Fruit fly (Drosophila melanogaster) whole organism, embryonic: ENCODE data around the gene CG10581.

Experiments
- Adf1 ChIP-seq: fragments of 200-800 bp; sonication (Bioruptor generic); IDR thresholded peaks from 2 replicates; pipeline ENCODE4 v1.3.6; 2022; ENCODE audit warnings: missing biosample characterization, missing genetic modification characterization
- CG12071 ChIP-seq: fragments of 200-800 bp; sonication (Bioruptor generic); optimal IDR thresholded peaks from 3 replicates; lab custom pipeline; 2018; ENCODE audit warnings: missing biosample characterization, mild to moderate bottlenecking, missing genetic modification characterization
- CG12104 ChIP-seq: fragments of 200-800 bp; sonication (Bioruptor generic); optimal IDR thresholded peaks from 3 replicates; lab custom pipeline; 2016; ENCODE audit warnings: missing biosample characterization, missing genetic modification characterization
- CG12155 ChIP-seq: fragments of 200-800 bp; sonication (Bioruptor generic); optimal IDR thresholded peaks from 3 replicates; lab custom pipeline; 2016; ENCODE audit warnings: missing biosample characterization, missing genetic modification characterization
- CG12769 ChIP-seq: fragments of 200-800 bp; sonication (Bioruptor generic); optimal IDR thresholded peaks from 2 replicates; lab custom pipeline; 2019; ENCODE audit warnings: missing biosample characterization, mild to moderate bottlenecking, missing genetic modification characterization, moderate library complexity
- CG15073 ChIP-seq: fragments of 200-800 bp; sonication (Bioruptor generic); optimal IDR thresholded peaks from 2 replicates; lab custom pipeline; 2016; ENCODE audit warnings: missing biosample characterization, missing genetic modification characterization
- CG1647 ChIP-seq: fragments of 200-800 bp; sonication (Bioruptor generic); optimal IDR thresholded peaks from 3 replicates; lab custom pipeline; 2016; ENCODE audit warnings: missing biosample characterization, missing genetic modification characterization
- CG17186 ChIP-seq: fragments of 200-800 bp; sonication (Bioruptor generic); optimal IDR thresholded peaks from 3 replicates; lab custom pipeline; 2017; ENCODE audit warnings: missing biosample characterization, missing genetic modification reagents, missing genetic modification characterization
- CG17612 ChIP-seq: fragments of 200-800 bp; sonication (Bioruptor generic); IDR thresholded peaks from 2 replicates; pipeline ENCODE4 v1.3.6; 2022; ENCODE audit warnings: missing biosample characterization, missing genetic modification characterization
- CG18011 ChIP-seq: fragments of 200-800 bp; sonication (Bioruptor generic); optimal IDR thresholded peaks from 2 replicates; lab custom pipeline; 2017; ENCODE audit warnings: missing biosample characterization, missing genetic modification characterization, mild to moderate bottlenecking, moderate library complexity, missing genotype
- CG2875 ChIP-seq: fragments of 200-800 bp; sonication (Bioruptor generic); optimal IDR thresholded peaks from 2 replicates; lab custom pipeline; 2017; ENCODE audit warnings: missing biosample characterization, mild to moderate bottlenecking, missing genetic modification characterization, missing genetic modification reagents
- CG2889 ChIP-seq: fragments of 200-800 bp; sonication (Bioruptor generic); IDR thresholded peaks from 3 replicates; pipeline ENCODE4 v1.3.6; 2022; ENCODE audit warnings: missing biosample characterization, missing genetic modification characterization
- CG30431 ChIP-seq: fragments of 200-800 bp; sonication (Bioruptor generic); optimal IDR thresholded peaks from 2 replicates; lab custom pipeline; 2017; ENCODE audit warnings: missing biosample characterization, missing genetic modification characterization
- CG6175 ChIP-seq: fragments of 200-800 bp; sonication (Bioruptor generic); IDR thresholded peaks from 3 replicates; pipeline ENCODE4 v1.3.6; 2022; ENCODE audit warnings: missing biosample characterization, missing genetic modification characterization
- CG6254 ChIP-seq: fragments of 200-800 bp; sonication (Bioruptor generic); optimal IDR thresholded peaks from 3 replicates; lab custom pipeline; 2017; ENCODE audit warnings: mild to moderate bottlenecking, missing biosample characterization, missing genetic modification reagents, missing genetic modification characterization
- Dip3 ChIP-seq: fragments of 200-800 bp; sonication (Bioruptor generic); optimal IDR thresholded peaks from 3 replicates; lab custom pipeline; 2016; ENCODE audit warnings: missing biosample characterization, missing genetic modification characterization
- Dll ChIP-seq: fragments of 200-800 bp; sonication (Bioruptor generic); IDR thresholded peaks from 4 replicates; pipeline ENCODE4 v1.3.6; 2022; ENCODE audit warnings: missing biosample characterization, missing genetic modification characterization; ENCODE audit not compliant: partially characterized antibody
- Drgx ChIP-seq: fragments of 200-800 bp; sonication (Bioruptor generic); IDR thresholded peaks from 2 replicates; pipeline ENCODE4 v1.3.6; 2022; ENCODE audit warnings: missing biosample characterization, missing genetic modification characterization
- Eip74EF ChIP-seq, 2 experiments: fragments of 200-800 bp in 1 of 2; fragments of >200 bp in 1 of 2; sonication (Bioruptor generic) in 1 of 2; optimal IDR thresholded peaks; 2 replicates each; lab custom pipeline; 2017 to 2019; ENCODE audit warnings: missing biosample characterization in 2 of 2, missing genetic modification characterization in 2 of 2, mild to moderate bottlenecking in 1 of 2, moderate library complexity in 1 of 2
- MTF-1 ChIP-seq: fragments of 200-800 bp; sonication (Bioruptor generic); optimal IDR thresholded peaks from 2 replicates; lab custom pipeline; 2018; ENCODE audit warnings: missing biosample characterization, mild to moderate bottlenecking, missing genetic modification characterization, borderline replicate concordance
- Mad ChIP-seq: fragments of 200-800 bp; sonication (Bioruptor generic); optimal IDR thresholded peaks from 2 replicates; lab custom pipeline; 2016; ENCODE audit warnings: missing biosample characterization, missing genetic modification characterization
- Myb ChIP-seq: fragments of 200-800 bp; sonication (Bioruptor generic); optimal IDR thresholded peaks from 2 replicates; lab custom pipeline; 2016; ENCODE audit warnings: missing biosample characterization, missing genetic modification characterization
- Nf-YB ChIP-seq: fragments of 200-800 bp; sonication (Bioruptor generic); optimal IDR thresholded peaks from 3 replicates; lab custom pipeline; 2019; ENCODE audit warnings: missing biosample characterization, mild to moderate bottlenecking, missing genetic modification characterization, moderate library complexity
- Oaz ChIP-seq: fragments of 200-800 bp; sonication (Bioruptor generic); IDR thresholded peaks from 2 replicates; pipeline ENCODE4 v1.3.6; 2022; ENCODE audit warnings: missing biosample characterization, missing genetic modification characterization
- Rfx ChIP-seq: fragments of 200-800 bp; sonication (Bioruptor generic); IDR thresholded peaks from 2 replicates; pipeline ENCODE4 v1.3.6; 2022; ENCODE audit warnings: missing biosample characterization, missing genetic modification characterization
- Rx ChIP-seq: fragments of 200-800 bp; sonication (Bioruptor generic); IDR thresholded peaks from 2 replicates; pipeline ENCODE4 v1.3.6; 2022; ENCODE audit warnings: missing biosample characterization, missing genetic modification characterization
- Sox100B ChIP-seq: fragments of 200-800 bp; sonication (Bioruptor generic); optimal IDR thresholded peaks from 3 replicates; lab custom pipeline; 2018; ENCODE audit warnings: missing biosample characterization, mild to moderate bottlenecking, missing genetic modification characterization
- Sry-δ ChIP-seq: fragments of 200-800 bp; sonication (Bioruptor generic); optimal IDR thresholded peaks from 2 replicates; lab custom pipeline; 2016; ENCODE audit warnings: missing biosample characterization, missing genetic modification characterization
- Xbp1 ChIP-seq: fragments of 200-800 bp; sonication (Bioruptor generic); optimal IDR thresholded peaks from 3 replicates; lab custom pipeline; 2016; ENCODE audit warnings: missing biosample characterization, mild to moderate bottlenecking, missing genetic modification characterization
- Xrp1 ChIP-seq: fragments of 200-800 bp; sonication (Bioruptor generic); IDR thresholded peaks from 2 replicates; pipeline ENCODE4 v1.3.6; 2022; ENCODE audit warnings: missing biosample characterization, missing genetic modification characterization
- ato ChIP-seq: fragments of 200-800 bp; sonication (Bioruptor generic); IDR thresholded peaks from 2 replicates; pipeline ENCODE4 v1.3.6; 2022; ENCODE audit warnings: missing biosample characterization, missing genetic modification characterization; ENCODE audit not compliant: partially characterized antibody
- az2 ChIP-seq: fragments of 200-800 bp; sonication (Bioruptor generic); optimal IDR thresholded peaks from 3 replicates; lab custom pipeline; 2016; ENCODE audit warnings: missing biosample characterization, missing genetic modification characterization
- bcd ChIP-seq: fragments of 200-800 bp; sonication (Bioruptor generic); optimal IDR thresholded peaks from 2 replicates; lab custom pipeline; 2017; ENCODE audit warnings: missing biosample characterization, mild to moderate bottlenecking, missing genetic modification characterization
- bigmax ChIP-seq: fragments of 200-800 bp; sonication (Bioruptor generic); optimal IDR thresholded peaks from 2 replicates; lab custom pipeline; 2018; ENCODE audit warnings: missing biosample characterization, mild to moderate bottlenecking, missing genetic modification characterization
- cg ChIP-seq: fragments of 200-800 bp; sonication (Bioruptor generic); optimal IDR thresholded peaks from 3 replicates; lab custom pipeline; 2019; ENCODE audit warnings: missing biosample characterization, mild to moderate bottlenecking, missing genetic modification characterization, moderate library complexity
- chm ChIP-seq: fragments of 200-800 bp; sonication (Bioruptor generic); IDR thresholded peaks from 2 replicates; pipeline ENCODE4 v1.3.6; 2022; ENCODE audit warnings: missing biosample characterization, missing genetic modification characterization
- cwo ChIP-seq: fragments of 200-800 bp; sonication (Bioruptor generic); optimal IDR thresholded peaks from 3 replicates; lab custom pipeline; 2017; ENCODE audit warnings: missing biosample characterization, missing genetic modification characterization, mild to moderate bottlenecking, moderate library complexity, missing genetic modification reagents
- fu2 ChIP-seq: fragments of 200-800 bp; sonication (Bioruptor generic); optimal IDR thresholded peaks from 2 replicates; lab custom pipeline; 2016; ENCODE audit warnings: missing biosample characterization, missing genetic modification characterization
- gem ChIP-seq: fragments of 200-800 bp; sonication (Bioruptor generic); optimal IDR thresholded peaks from 2 replicates; lab custom pipeline; 2019; ENCODE audit warnings: missing biosample characterization, mild to moderate bottlenecking, missing genetic modification characterization, moderate library complexity
- kah ChIP-seq: fragments of 200-800 bp; sonication (Bioruptor generic); optimal IDR thresholded peaks from 2 replicates; lab custom pipeline; 2018; ENCODE audit warnings: missing biosample characterization, mild to moderate bottlenecking, missing genetic modification characterization
- mld ChIP-seq: fragments of 200-800 bp; sonication (Bioruptor generic); IDR thresholded peaks from 3 replicates; pipeline ENCODE4 v1.3.6; 2022; ENCODE audit warnings: missing biosample characterization, missing genetic modification characterization; ENCODE audit not compliant: partially characterized antibody
- peb ChIP-seq: fragments of 200-800 bp; sonication (Bioruptor generic); IDR thresholded peaks from 2 replicates; pipeline ENCODE4 v1.3.6; 2022; ENCODE audit warnings: missing biosample characterization, missing genetic modification characterization
- psq ChIP-seq: fragments of 200-800 bp; sonication (Bioruptor generic); optimal IDR thresholded peaks from 2 replicates; lab custom pipeline; 2017; ENCODE audit warnings: missing biosample characterization, missing genetic modification characterization
- schlank ChIP-seq: fragments of 200-800 bp; sonication (Bioruptor generic); optimal IDR thresholded peaks from 2 replicates; lab custom pipeline; 2018; ENCODE audit warnings: missing biosample characterization, mild to moderate bottlenecking, missing genetic modification characterization
- sens ChIP-seq: fragments of 200-800 bp; sonication (Bioruptor generic); peaks from one replicate; lab custom pipeline; 2016; ENCODE audit warnings: missing biosample characterization, missing genetic modification characterization
- shn ChIP-seq: fragments of 200-800 bp; sonication (Bioruptor generic); optimal IDR thresholded peaks from 3 replicates; lab custom pipeline; 2016; ENCODE audit warnings: missing biosample characterization, missing genetic modification characterization
- sima ChIP-seq: fragments of 200-800 bp; sonication (Bioruptor generic); optimal IDR thresholded peaks from 2 replicates; lab custom pipeline; 2016; ENCODE audit warnings: missing biosample characterization, missing genetic modification characterization
- so ChIP-seq: fragments of 200-800 bp; sonication (Bioruptor generic); IDR thresholded peaks from 3 replicates; pipeline ENCODE4 v1.3.6; 2022; ENCODE audit warnings: missing biosample characterization, missing genetic modification characterization
- sob ChIP-seq: fragments of 200-800 bp; sonication (Bioruptor generic); IDR thresholded peaks from 2 replicates; pipeline ENCODE4 v1.3.6; 2022; ENCODE audit warnings: missing biosample characterization, missing genetic modification characterization
- sqz ChIP-seq: fragments of 200-800 bp; sonication (Bioruptor generic); optimal IDR thresholded peaks from 3 replicates; lab custom pipeline; 2018; ENCODE audit warnings: missing biosample characterization, mild to moderate bottlenecking, missing genetic modification characterization
- toy ChIP-seq: fragments of 200-800 bp; sonication (Bioruptor generic); IDR thresholded peaks from 2 replicates; pipeline ENCODE4 v1.3.6; 2022; ENCODE audit warnings: missing biosample characterization, missing genetic modification characterization
- zfh1 ChIP-seq: fragments of 200-800 bp; sonication (Bioruptor generic); IDR thresholded peaks from 3 replicates; pipeline ENCODE4 v1.3.6; 2022; ENCODE audit warnings: missing biosample characterization, missing genetic modification characterization

The CG10581 gene

dm6 chr3L:21014516-21014945 lies 19.5 kb downstream of the CG10581 start (continued):
- TF ChIP-seq fu2 (GFP tag; lab: Kevin White, UChicago) = no peak
- no peak for TF ChIP-seq Sox100B (GFP tag; lab: Kevin White, UChicago)
- no peak for TF ChIP-seq so (GFP tag; lab: Robert Waterston, UW)
- TF ChIP-seq sens (GFP tag; lab: Kevin White, UChicago) = peak; percentile 5
- TF ChIP-seq Drgx = peak; percentile 66
- TF ChIP-seq Dip3 (GFP tag; lab: Kevin White, UChicago) = no peak
- TF ChIP-seq az2 (GFP tag; lab: Kevin White, UChicago) = no peak
- TF ChIP-seq Sry-δ (GFP tag; lab: Kevin White, UChicago) = no peak
- no peak for TF ChIP-seq schlank (tag; lab: Kevin White, UChicago)
- no peak for TF ChIP-seq CG2889 (GFP tag; lab: Robert Waterston, UW)
- TF ChIP-seq Adf1 = peak; percentile 31; the same call in 1 of the 2 replicates
- no peak for TF ChIP-seq bcd (GFP tag; lab: Kevin White, UChicago)
- TF ChIP-seq peb (GFP tag; lab: Robert Waterston, UW) = no peak
- no peak for TF ChIP-seq CG2875 (GFP tag; lab: Kevin White, UChicago)
- no peak for TF ChIP-seq Eip74EF (GFP tag; optimal IDR thresholded peaks at IDR 0.05; lab: Kevin White, UChicago)
- TF ChIP-seq CG12769 (tag; lab: Kevin White, UChicago) = peak; percentile 66
- no peak for TF ChIP-seq sima (GFP tag; lab: Kevin White, UChicago)
- no peak for TF ChIP-seq CG12104 (GFP tag; lab: Kevin White, UChicago)
- TF ChIP-seq CG12155 = peak; percentile 77
- no peak for TF ChIP-seq zfh1
- TF ChIP-seq Xbp1 (GFP tag; lab: Kevin White, UChicago) = no peak
- 0 out of 4 replicates have a peak, but pooled peaks have one; percentile 14 for TF ChIP-seq Dll (GFP tag; lab: Robert Waterston, UW)
- no peak for TF ChIP-seq Myb (GFP tag; lab: Kevin White, UChicago)
- no peak for TF ChIP-seq CG12071 (GFP tag; lab: Kevin White, UChicago)
- TF ChIP-seq cg (GFP tag; lab: Kevin White, UChicago) = peak; percentile 73
- TF ChIP-seq mld (GFP tag; lab: Robert Waterston, UW) = no peak
- no peak for TF ChIP-seq CG15073
- peak; percentile 22 for TF ChIP-seq sqz
- TF ChIP-seq kah (GFP tag; lab: Kevin White, UChicago) = no peak
- no peak for TF ChIP-seq cwo (GFP tag; lab: Kevin White, UChicago)
- no peak for TF ChIP-seq bigmax (GFP tag; lab: Kevin White, UChicago)
- no peak for TF ChIP-seq CG17612 (GFP tag; lab: Robert Waterston, UW)
- TF ChIP-seq chm (GFP tag; lab: Robert Waterston, UW) = no peak; the same call in 1 of the 2 replicates
- no peak for TF ChIP-seq CG17186 (GFP tag; lab: Kevin White, UChicago)
- TF ChIP-seq toy = no peak
- no peak for TF ChIP-seq Oaz (GFP tag; lab: Robert Waterston, UW)
- TF ChIP-seq MTF-1 = no peak
- TF ChIP-seq Nf-YB (GFP tag; lab: Kevin White, UChicago) = no peak
- TF ChIP-seq CG18011 = no peak
- no peak for TF ChIP-seq CG1647 (GFP tag; lab: Kevin White, UChicago)
- TF ChIP-seq ato = no peak
- TF ChIP-seq CG30431 = no peak
- TF ChIP-seq sob (GFP tag; lab: Robert Waterston, UW) = no peak
- no peak for TF ChIP-seq Rx (GFP tag; lab: Robert Waterston, UW)
- TF ChIP-seq Rfx (GFP tag; lab: Robert Waterston, UW) = no peak
- TF ChIP-seq CG6175 (GFP tag; lab: Robert Waterston, UW) = no peak
- TF ChIP-seq shn (GFP tag; lab: Kevin White, UChicago) = peak; percentile 24
- TF ChIP-seq gem = no peak
- TF ChIP-seq Mad (GFP tag; lab: Kevin White, UChicago) = no peak
- TF ChIP-seq CG6254 (GFP tag; lab: Kevin White, UChicago) = no peak
- TF ChIP-seq Xrp1 (GFP tag; lab: Robert Waterston, UW) = no peak
- TF ChIP-seq psq (GFP tag; lab: Kevin White, UChicago) = no peak
